Fruit fly (Drosophila melanogaster): Measurements from ENCODE around the gene CG11583.
A peak's percentile ranks its signal among the peaks of the same experiment; 100 is the strongest.

Gene CG11583

DNA sequence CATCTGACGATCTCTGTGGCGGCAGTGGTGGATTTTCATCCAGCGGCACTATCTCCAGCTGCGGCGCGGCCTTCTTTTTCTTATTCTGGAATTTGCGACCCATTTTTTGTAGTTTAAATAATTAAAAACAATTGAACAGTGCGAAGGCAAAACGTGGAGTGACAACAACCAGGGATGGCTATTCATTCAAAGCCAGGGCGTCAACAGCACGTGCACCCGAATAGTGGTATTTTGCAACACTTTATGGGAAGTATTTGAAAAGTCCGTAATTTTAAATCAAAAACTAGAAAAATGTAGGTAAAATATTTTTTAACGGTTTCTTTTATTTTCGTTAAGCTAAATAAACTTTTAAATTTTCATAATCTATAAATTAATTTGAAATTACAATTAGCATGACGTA lies at the start of gene CG11583 (continued):
- TF ChIP-seq amos (GFP tag; IDR thresholded peaks at IDR 0.05; ENCODE audit: partially characterized antibody) (peak; percentile 14; the same call in 1 of the 2 replicates), eve (GFP tag; optimal IDR thresholded peaks at IDR 0.05) (no peak), seq (GFP tag; IDR thresholded peaks at IDR 0.05) (no peak), C15 (GFP tag; IDR thresholded peaks at IDR 0.05) (no peak), HmgD (GFP tag; optimal IDR thresholded peaks at IDR 0.05) (no peak), CoRest (tag; optimal IDR thresholded peaks at IDR 0.05) (no peak), pb (GFP tag; optimal IDR thresholded peaks at IDR 0.05) (no peak), pzg (GFP tag; optimal IDR thresholded peaks at IDR 0.05) (peak; percentile 76), ATbp (GFP tag; optimal IDR thresholded peaks at IDR 0.05) (no peak), Stat92E (GFP tag; optimal IDR thresholded peaks at IDR 0.05) (peak in 1 of 3 experiments; percentile 55), psq (GFP tag; optimal IDR thresholded peaks at IDR 0.05) (peak; percentile 3), dati (GFP tag; IDR thresholded peaks at IDR 0.05) (no peak), aop (GFP tag; IDR thresholded peaks at IDR 0.05) (no peak), cato (GFP tag; optimal IDR thresholded peaks at IDR 0.05; ENCODE audit: borderline replicate concordance) (no peak), CG2199 (GFP tag; IDR thresholded peaks at IDR 0.05) (no peak), CG7745 (tag; optimal IDR thresholded peaks at IDR 0.05) (no peak), nerfin-1 (tag; optimal IDR thresholded peaks at IDR 0.05) (no peak), tio (GFP tag; optimal IDR thresholded peaks at IDR 0.05) (no peak), ac (GFP tag; optimal IDR thresholded peaks at IDR 0.05) (no peak), Ets65A (GFP tag) (peak; percentile 70), stc (GFP tag; IDR thresholded peaks at IDR 0.05) (no peak), CG17361 (GFP tag; IDR thresholded peaks at IDR 0.05) (no peak), Camta (GFP tag; optimal IDR thresholded peaks at IDR 0.05) (no peak), bbx (GFP tag; IDR thresholded peaks at IDR 0.05; ENCODE audit: partially characterized antibody) (0 out of 2 replicates have a peak, but pooled peaks have one; percentile 8), CG10431 (GFP tag; optimal IDR thresholded peaks at IDR 0.05) (no peak), CG11504 (tag; optimal IDR thresholded peaks at IDR 0.05) (no peak), CG34376 (GFP tag; optimal IDR thresholded peaks at IDR 0.05) (no peak), CG6683 (GFP tag; optimal IDR thresholded peaks at IDR 0.05) (no peak), lbe (GFP tag; optimal IDR thresholded peaks at IDR 0.05) (peak; percentile 39), CG10654 (GFP tag; optimal IDR thresholded peaks at IDR 0.05) (no peak), Bgb (GFP tag; IDR thresholded peaks at IDR 0.05; ENCODE audit: partially characterized antibody) (no peak), luna (GFP tag; optimal IDR thresholded peaks at IDR 0.05) (no peak), Dek (tag; optimal IDR thresholded peaks at IDR 0.05) (peak; percentile 1), CG2129 (GFP tag; IDR thresholded peaks at IDR 0.05; ENCODE audit: partially characterized antibody) (no peak), CG12744 (GFP tag; optimal IDR thresholded peaks at IDR 0.05) (peak; percentile 35), GATAe (GFP tag; conservative IDR thresholded peaks at IDR 0.05) (no peak), Hsf (GFP tag; optimal IDR thresholded peaks at IDR 0.05) (peak; percentile 18), dpn (GFP tag; optimal IDR thresholded peaks at IDR 0.05) (peak; percentile 48 to 62), CG9876 (GFP tag; optimal IDR thresholded peaks at IDR 0.05) (peak; percentile 4), CG17385 (GFP tag; optimal IDR thresholded peaks at IDR 0.05) (no peak), CG32532 (GFP tag; IDR thresholded peaks at IDR 0.05) (peak; percentile 66), salm (tag; optimal IDR thresholded peaks at IDR 0.05) (no peak), CG1602 (GFP tag; optimal IDR thresholded peaks at IDR 0.05) (peak; percentile 14), Adf1 (GFP tag; IDR thresholded peaks at IDR 0.05) (no peak), E2f1 (GFP tag; IDR thresholded peaks at IDR 0.05) (no peak), tin (GFP tag; optimal IDR thresholded peaks at IDR 0.05) (peak; percentile 35), CG6272 (GFP tag; IDR thresholded peaks at IDR 0.05) (no peak), CG7357 (GFP tag; IDR thresholded peaks at IDR 0.05) (no peak), CG2116 (GFP tag; optimal IDR thresholded peaks at IDR 0.05) (peak; percentile 23), CG8388 (GFP tag; optimal IDR thresholded peaks at IDR 0.05) (no peak), pnt (GFP tag; optimal IDR thresholded peaks at IDR 0.05) (no peak), fu2 (GFP tag; optimal IDR thresholded peaks at IDR 0.05) (peak; percentile 45)
